Worm (Caenorhabditis elegans) whole organism, late embryonic: ENCODE results near the gene nhr-173.

ENCODE experiments used
- C38D4.7 ChIP-seq: fragments of 200-800 bp; sonication (Bioruptor generic); optimal IDR thresholded peaks from 2 replicates; lab custom pipeline; 2018; ENCODE audit warnings: mild to moderate bottlenecking, missing genetic modification characterization, moderate library complexity, missing compliant biosample characterization
- F13H6.1 ChIP-seq: sonication (generic microtip); optimal IDR thresholded peaks from 2 replicates; lab custom pipeline; 2016; ENCODE audit warnings: missing genetic modification characterization, missing compliant biosample characterization
- ama-1 ChIP-seq: fragments of 150-350 bp; optimal IDR thresholded peaks from 2 replicates; lab custom pipeline; 2014
- ceh-19 ChIP-seq: fragments of 200-800 bp; sonication (Bioruptor generic); optimal IDR thresholded peaks from 2 replicates; lab custom pipeline; 2018; ENCODE audit warnings: mild to moderate bottlenecking, missing genetic modification characterization, missing compliant biosample characterization
- ceh-22 ChIP-seq: sonication (generic microtip); optimal IDR thresholded peaks from 2 replicates; lab custom pipeline; 2017; ENCODE audit warnings: missing biosample characterization, missing genetic modification characterization
- ceh-24 ChIP-seq: sonication (generic microtip); optimal IDR thresholded peaks from 2 replicates; lab custom pipeline; 2016; ENCODE audit warnings: mild to moderate bottlenecking, missing genetic modification characterization, missing compliant biosample characterization
- ceh-31 ChIP-seq: sonication (generic microtip); optimal IDR thresholded peaks from 2 replicates; lab custom pipeline; 2016; ENCODE audit warnings: missing genetic modification characterization, missing compliant biosample characterization
- ceh-6 ChIP-seq: fragments of 200-800 bp; sonication (Bioruptor generic); optimal IDR thresholded peaks from 2 replicates; lab custom pipeline; 2018; ENCODE audit warnings: mild to moderate bottlenecking, missing genetic modification characterization, missing compliant biosample characterization
- elt-2 ChIP-seq: sonication (generic microtip); optimal IDR thresholded peaks from 2 replicates; lab custom pipeline; 2016; ENCODE audit warnings: missing genetic modification reagents, missing genetic modification characterization, missing compliant biosample characterization
- eyg-1 ChIP-seq: sonication (generic microtip); optimal IDR thresholded peaks from 2 replicates; lab custom pipeline; 2016; ENCODE audit warnings: missing genotype, missing genetic modification characterization, missing compliant biosample characterization
- fkh-6 ChIP-seq: sonication (generic microtip); optimal IDR thresholded peaks from 2 replicates; lab custom pipeline; 2016; ENCODE audit warnings: missing genetic modification characterization, missing compliant biosample characterization
- gmeb-2 ChIP-seq: sonication (generic microtip); optimal IDR thresholded peaks from 2 replicates; lab custom pipeline; 2016; ENCODE audit warnings: missing genetic modification characterization, inconsistent platforms, missing compliant biosample characterization
- hlh-15 ChIP-seq: sonication (generic microtip); optimal IDR thresholded peaks from 2 replicates; lab custom pipeline; 2016; ENCODE audit warnings: missing genetic modification characterization, missing compliant biosample characterization
- hlh-30 ChIP-seq: sonication (generic microtip); optimal IDR thresholded peaks from 2 replicates; lab custom pipeline; 2017; ENCODE audit warnings: antibody characterized with exemption, missing genetic modification characterization, missing compliant biosample characterization; ENCODE audit not compliant: insufficient read depth
- hlh-6 ChIP-seq: sonication (generic microtip); optimal IDR thresholded peaks from 2 replicates; lab custom pipeline; 2016; ENCODE audit warnings: missing genotype, missing genetic modification characterization, missing compliant biosample characterization
- lim-6 ChIP-seq: sonication (generic microtip); optimal IDR thresholded peaks from 2 replicates; lab custom pipeline; 2016; ENCODE audit warnings: missing genetic modification characterization, missing compliant biosample characterization
- lin-11 ChIP-seq: fragments of 200-800 bp; sonication (Bioruptor generic); optimal IDR thresholded peaks from 2 replicates; lab custom pipeline; 2018; ENCODE audit warnings: mild to moderate bottlenecking, missing genetic modification characterization, missing compliant biosample characterization
- mec-3 ChIP-seq: sonication (generic microtip); optimal IDR thresholded peaks from 2 replicates; lab custom pipeline; 2016; ENCODE audit warnings: borderline replicate concordance, missing genetic modification characterization, missing compliant biosample characterization
- nfya-1 ChIP-seq: sonication (generic microtip); optimal IDR thresholded peaks from 2 replicates; lab custom pipeline; 2017; ENCODE audit warnings: missing genetic modification characterization, mild to moderate bottlenecking, missing compliant biosample characterization, antibody characterized with exemption, moderate library complexity
- nhr-11 ChIP-seq: fragments of 150-350 bp; optimal IDR thresholded peaks from 2 replicates; lab custom pipeline; 2014; ENCODE audit warnings: missing biosample characterization, missing genetic modification characterization
- odd-2 ChIP-seq: sonication (generic microtip); optimal IDR thresholded peaks from 2 replicates; lab custom pipeline; 2017; ENCODE audit warnings: antibody characterized with exemption, mild to moderate bottlenecking, missing genetic modification characterization, missing compliant biosample characterization
- pha-4 ChIP-seq: fragments of 150-350 bp; optimal IDR thresholded peaks from 2 replicates; lab custom pipeline; 2018; ENCODE audit warnings: missing biosample characterization, missing genetic modification reagents, missing genetic modification characterization
- pqm-1 ChIP-seq: sonication (generic microtip); optimal IDR thresholded peaks from 2 replicates; lab custom pipeline; 2016; ENCODE audit warnings: missing genetic modification characterization, missing compliant biosample characterization
- pros-1 ChIP-seq: fragments of 150-350 bp; optimal IDR thresholded peaks from 2 replicates; lab custom pipeline; 2014; ENCODE audit warnings: missing biosample characterization, missing genetic modification reagents, missing genetic modification characterization
- sdc-2 ChIP-seq: sonication (generic microtip); optimal IDR thresholded peaks from 2 replicates; lab custom pipeline; 2016; ENCODE audit warnings: missing genotype, missing genetic modification characterization, missing compliant biosample characterization
- sox-4 ChIP-seq: sonication (generic microtip); optimal IDR thresholded peaks from 2 replicates; lab custom pipeline; 2017; ENCODE audit warnings: mild to moderate bottlenecking, missing genetic modification characterization, inconsistent platforms, missing compliant biosample characterization
- syd-9 ChIP-seq: sonication (generic microtip); optimal IDR thresholded peaks from 2 replicates; lab custom pipeline; 2016; ENCODE audit warnings: mild to moderate bottlenecking, missing genetic modification characterization, moderate library complexity, missing compliant biosample characterization
- tbx-2 ChIP-seq: sonication (generic microtip); optimal IDR thresholded peaks from 2 replicates; lab custom pipeline; 2016; ENCODE audit warnings: missing genetic modification characterization, missing compliant biosample characterization
- tbx-7 ChIP-seq: sonication (generic microtip); optimal IDR thresholded peaks from 2 replicates; lab custom pipeline; 2016; ENCODE audit warnings: missing genotype, missing genetic modification characterization, missing compliant biosample characterization
- ttx-3 ChIP-seq: sonication (generic microtip); optimal IDR thresholded peaks from 2 replicates; lab custom pipeline; 2016; ENCODE audit warnings: missing genetic modification reagents, missing genetic modification characterization, missing compliant biosample characterization
- unc-3 ChIP-seq, 2 experiments: fragments of 200-800 bp in 1 of 2; sonication (Bioruptor generic) in 1 of 2; sonication (generic microtip) in 1 of 2; conservative IDR thresholded peaks in 1 of 2; optimal IDR thresholded peaks in 1 of 2; 2 replicates each; pipeline versions ENCODE4 v1.3.6 to Lab custom; 2016 to 2022; ENCODE audit warnings: missing compliant biosample characterization in 2 of 2, missing genetic modification characterization in 2 of 2, missing genetic modification reagents in 1 of 2
- unc-42 ChIP-seq: sonication (generic microtip); optimal IDR thresholded peaks from 2 replicates; lab custom pipeline; 2016; ENCODE audit warnings: missing genotype, missing genetic modification characterization, missing compliant biosample characterization
- unc-86 ChIP-seq: sonication (generic microtip); optimal IDR thresholded peaks from 2 replicates; lab custom pipeline; 2016; ENCODE audit warnings: missing genetic modification characterization, missing compliant biosample characterization
- zip-5 ChIP-seq: sonication (generic microtip); optimal IDR thresholded peaks from 2 replicates; lab custom pipeline; 2016; ENCODE audit warnings: missing genetic modification characterization, missing compliant biosample characterization
- ztf-16 ChIP-seq: sonication (generic microtip); optimal IDR thresholded peaks from 2 replicates; lab custom pipeline; 2017; ENCODE audit warnings: missing genetic modification characterization, missing compliant biosample characterization

The nhr-173 gene

DNA sequence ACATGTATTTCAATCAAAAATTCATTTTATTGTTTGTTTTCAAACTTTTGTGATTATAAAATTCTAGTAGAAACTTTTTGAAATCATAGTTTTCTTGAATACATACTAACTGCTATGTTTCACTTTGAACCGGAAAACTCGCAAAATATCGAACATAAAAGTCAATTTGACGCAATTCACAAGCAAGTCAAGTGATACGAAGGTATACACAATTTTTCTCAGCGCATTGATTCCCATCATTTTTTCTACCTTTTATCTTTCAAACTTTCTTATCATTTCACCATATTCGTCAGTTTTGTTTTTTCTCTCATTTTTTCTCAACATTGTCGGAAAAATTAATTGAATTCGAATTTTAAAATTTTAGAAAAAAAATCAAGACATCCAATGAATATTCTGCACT is at the start of gene nhr-173:
Gene nhr-173, plus strand, starts transcription at position 366 of the 400 bp plus-strand sequence.
- no peak for TF ChIP-seq ama-1 (lab: Kevin White, UChicago)
- no peak for TF ChIP-seq sdc-2 (tag; lab: Kevin White, UChicago)
- TF ChIP-seq nhr-11: no peak
- no peak for TF ChIP-seq ceh-6 (GFP tag; lab: Kevin White, UChicago)
- TF ChIP-seq pqm-1 (tag; lab: Kevin White, UChicago): no peak
- no peak for TF ChIP-seq hlh-6 (tag; lab: Kevin White, UChicago)
- no peak for TF ChIP-seq lim-6 (tag; lab: Kevin White, UChicago)
- no peak for TF ChIP-seq lin-11 (tag; lab: Kevin White, UChicago)
- TF ChIP-seq tbx-7 (tag; lab: Kevin White, UChicago): no peak
- TF ChIP-seq ceh-31 (tag; lab: Kevin White, UChicago): no peak
- no peak for TF ChIP-seq unc-86
- no peak for TF ChIP-seq ceh-22 (tag; lab: Kevin White, UChicago)
- no peak for TF ChIP-seq C38D4.7
- TF ChIP-seq hlh-30 (tag; lab: Kevin White, UChicago): no peak
- no peak for TF ChIP-seq eyg-1 (tag; lab: Kevin White, UChicago)
- TF ChIP-seq gmeb-2: no peak
- no peak for TF ChIP-seq mec-3 (tag; lab: Kevin White, UChicago)
- TF ChIP-seq nfya-1: no peak
- TF ChIP-seq tbx-2 (tag; lab: Kevin White, UChicago): no peak

ce11 chrX:6606991-6607390 is 48.3 kb upstream of the nhr-173 start, which contains the start of gene cpr-6:
cpr-6 (plus strand) TSS chrX:6607207.
- peak; percentile 98 for TF ChIP-seq elt-2 (tag; lab: Kevin White, UChicago)
- no peak for TF ChIP-seq unc-3 (GFP tag; conservative IDR thresholded peaks at IDR 0.05; lab: Robert Waterston, UW)
- no peak for TF ChIP-seq unc-3 (tag; optimal IDR thresholded peaks at IDR 0.05; lab: Kevin White, UChicago)

ce11 chrX:6607599-6607998 is 47.7 kb upstream of the nhr-173 start:
- TF ChIP-seq syd-9 (tag; lab: Kevin White, UChicago): no peak
- no peak for TF ChIP-seq ama-1 (lab: Kevin White, UChicago)
- TF ChIP-seq sox-4 (tag; lab: Kevin White, UChicago): no peak

DNA sequence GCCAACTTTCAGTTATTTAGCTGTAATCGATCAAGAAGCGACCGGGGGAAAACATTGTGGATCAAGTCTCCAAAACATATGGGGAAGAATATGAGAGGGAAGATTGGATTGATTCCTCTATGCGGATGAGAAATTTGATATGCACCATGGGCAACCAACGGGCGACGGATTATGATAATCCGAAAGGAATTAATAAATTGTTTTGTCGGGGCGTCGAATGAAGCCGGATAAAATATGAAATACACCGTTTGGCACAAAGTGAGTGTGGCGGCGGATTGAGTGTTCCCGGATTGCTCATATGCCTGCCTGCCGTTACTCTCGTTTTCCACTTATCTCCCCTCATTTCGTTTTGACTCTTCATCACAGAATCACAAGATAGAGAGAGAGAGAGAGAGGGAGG is 46.1 kb upstream of the nhr-173 start:
- TF ChIP-seq ceh-19: no peak
- TF ChIP-seq hlh-15 (tag; lab: Kevin White, UChicago): no peak
- TF ChIP-seq F13H6.1 (tag; lab: Kevin White, UChicago): no peak
- no peak for TF ChIP-seq unc-86
- TF ChIP-seq nfya-1: no peak
- no peak for TF ChIP-seq C38D4.7
- no peak for TF ChIP-seq unc-42 (tag; lab: Kevin White, UChicago)
- TF ChIP-seq ttx-3 (tag; lab: Kevin White, UChicago): no peak

- TF ChIP-seq zip-5: no peak
- TF ChIP-seq ztf-16 (tag; lab: Kevin White, UChicago): no peak
- TF ChIP-seq tbx-7 (tag; lab: Kevin White, UChicago): no peak
- TF ChIP-seq pha-4 (tag; lab: Kevin White, UChicago): no peak
- TF ChIP-seq elt-2 (tag; lab: Kevin White, UChicago): no peak
- TF ChIP-seq odd-2 (tag; lab: Kevin White, UChicago): no peak
- no peak for TF ChIP-seq eyg-1 (tag; lab: Kevin White, UChicago)
- TF ChIP-seq fkh-6 (tag; lab: Kevin White, UChicago): no peak
- TF ChIP-seq ceh-24 (tag; lab: Kevin White, UChicago): no peak
- TF ChIP-seq sox-4 (tag; lab: Kevin White, UChicago): no peak
- TF ChIP-seq unc-3 (GFP tag; conservative IDR thresholded peaks at IDR 0.05; lab: Robert Waterston, UW): no peak
- no peak for TF ChIP-seq unc-3 (tag; optimal IDR thresholded peaks at IDR 0.05; lab: Kevin White, UChicago)
- no peak for TF ChIP-seq pros-1 (tag; lab: Kevin White, UChicago)
- TF ChIP-seq, all 69 proteins: peak for 0
Measured at ce11 chrX:6609717-6610116, 45.6 kb upstream of the nhr-173 start, which contains the start of gene C25B8.8. C25B8.8 (plus strand) TSS chrX:6610017.
